Fruit fly (Drosophila melanogaster) whole organism, pupa: ENCODE measurements around the gene Snmp2.

Experiments
- CG12605 ChIP-seq: fragments of 200-800 bp; sonication (Bioruptor generic); IDR thresholded peaks from 2 replicates; pipeline ENCODE4 v1.3.6; 2022; ENCODE audit warnings: missing biosample characterization, missing genetic modification characterization
- CG17806 ChIP-seq: fragments of 200-800 bp; sonication (Bioruptor generic); optimal IDR thresholded peaks from 2 replicates; lab custom pipeline; 2018; ENCODE audit warnings: missing biosample characterization, mild to moderate bottlenecking, missing genetic modification characterization, moderate library complexity
- CG34367 ChIP-seq: fragments of 200-800 bp; sonication (Bioruptor generic); optimal IDR thresholded peaks from 2 replicates; lab custom pipeline; 2018; ENCODE audit warnings: missing biosample characterization, mild to moderate bottlenecking, missing genetic modification characterization
- CG8301 ChIP-seq: fragments of 200-800 bp; sonication (Bioruptor generic); optimal IDR thresholded peaks from 2 replicates; lab custom pipeline; 2018; ENCODE audit warnings: missing biosample characterization, mild to moderate bottlenecking, missing genetic modification characterization
- CG9948 ChIP-seq: fragments of 200-800 bp; sonication (Bioruptor generic); optimal IDR thresholded peaks from 2 replicates; lab custom pipeline; 2018; ENCODE audit warnings: missing biosample characterization, mild to moderate bottlenecking, missing genetic modification characterization, moderate library complexity
- EcR ChIP-seq: fragments of 200-800 bp; sonication (Bioruptor generic); optimal IDR thresholded peaks from 3 replicates; lab custom pipeline; 2019; ENCODE audit warnings: missing biosample characterization, missing genetic modification characterization, mild to moderate bottlenecking, moderate library complexity, missing genetic modification reagents
- Ets98B ChIP-seq: fragments of 200-800 bp; sonication (Bioruptor generic); IDR thresholded peaks from 2 replicates; pipeline ENCODE4 v1.3.6; 2022; ENCODE audit warnings: missing biosample characterization, missing genetic modification characterization
- Pif1A ChIP-seq: fragments of 200-800 bp; sonication (Bioruptor generic); optimal IDR thresholded peaks from 3 replicates; lab custom pipeline; 2016; ENCODE audit warnings: missing biosample characterization, missing genetic modification characterization
- Snoo ChIP-seq: fragments of 200-800 bp; sonication (Bioruptor generic); optimal IDR thresholded peaks from 3 replicates; lab custom pipeline; 2017; ENCODE audit warnings: missing biosample characterization, mild to moderate bottlenecking, missing genetic modification characterization, inconsistent platforms
- fd96Ca ChIP-seq: fragments of 200-800 bp; sonication (Bioruptor generic); IDR thresholded peaks from 3 replicates; pipeline ENCODE4 v1.3.6; 2022; ENCODE audit warnings: missing biosample characterization, missing genetic modification characterization

DNA sequence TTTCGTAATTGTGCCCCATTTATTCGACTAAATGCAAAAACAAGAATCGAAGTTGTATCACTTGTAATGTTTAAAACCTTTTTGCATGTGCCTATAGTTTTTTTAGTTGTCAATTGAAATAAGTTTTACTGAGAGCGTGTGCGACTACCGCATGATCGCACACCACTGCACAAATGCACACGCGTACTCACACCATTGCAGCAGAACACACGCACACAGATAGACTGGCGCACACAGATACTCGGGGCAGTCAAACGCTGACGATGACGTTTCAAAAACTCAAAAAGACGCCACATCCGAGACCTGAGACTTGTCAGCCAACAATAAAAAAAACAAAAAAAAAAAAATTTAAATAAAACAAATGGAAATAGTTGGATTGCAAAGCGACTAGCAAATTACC is 30.7 kb upstream of the Snmp2 start:
- TF ChIP-seq EcR (no peak), CG12605 (no peak), Pif1A (GFP tag; lab: Kevin White, UChicago) (no peak), CG8301 (tag; lab: Kevin White, UChicago) (no peak), Snoo (no peak), Ets98B (no peak), fd96Ca (GFP tag; lab: Robert Waterston, UW) (no peak), CG17806 (tag; lab: Kevin White, UChicago) (no peak), CG9948 (no peak), CG34367 (tag; lab: Kevin White, UChicago) (no peak)
